Worm (Caenorhabditis elegans): ENCODE data around the gene F26F2.1.

ce11 chrV:20514483-20514882 is 47.2 kb downstream of the F26F2.1 start:
- TF ChIP-seq ceh-45 (GFP tag; IDR thresholded peaks at IDR 0.05) (no peak), ceh-24 (tag; optimal IDR thresholded peaks at IDR 0.05) (no peak), tbx-2 (tag; optimal IDR thresholded peaks at IDR 0.05) (no peak), ama-1 (optimal IDR thresholded peaks at IDR 0.05) (no peak), nhr-11 (tag; optimal IDR thresholded peaks at IDR 0.05) (no peak), dve-1 (tag; optimal IDR thresholded peaks at IDR 0.05) (no peak), che-1 (tag; optimal IDR thresholded peaks at IDR 0.05) (no peak), rnt-1 (tag; optimal IDR thresholded peaks at IDR 0.05) (no peak), K02D7.2 (tag; optimal IDR thresholded peaks at IDR 0.05) (no peak), tbx-7 (tag; optimal IDR thresholded peaks at IDR 0.05) (no peak), ceh-18 (tag; optimal IDR thresholded peaks at IDR 0.05) (no peak), elt-2 (tag; optimal IDR thresholded peaks at IDR 0.05) (no peak), ceh-2 (tag; optimal IDR thresholded peaks at IDR 0.05) (no peak), pha-4 (tag; optimal IDR thresholded peaks at IDR 0.05) (no peak)
